Fruit fly (Drosophila melanogaster) whole organism, adult: ENCODE data around the gene CG14562.

ENCODE experiments used
- CG11617 ChIP-seq: fragments of 200-800 bp; sonication (Bioruptor generic); optimal IDR thresholded peaks from 2 replicates; lab custom pipeline; 2017; ENCODE audit warnings: mild to moderate bottlenecking, missing biosample characterization, missing genetic modification reagents, missing genetic modification characterization
- CG33017 ChIP-seq: fragments of 200-800 bp; sonication (Bioruptor generic); optimal IDR thresholded peaks from 2 replicates; lab custom pipeline; 2018; ENCODE audit warnings: missing biosample characterization, mild to moderate bottlenecking, missing genetic modification characterization, moderate library complexity
- CG7045 ChIP-seq: fragments of 200-800 bp; sonication (Bioruptor generic); optimal IDR thresholded peaks from 2 replicates; lab custom pipeline; 2017; ENCODE audit warnings: missing biosample characterization, mild to moderate bottlenecking, missing genetic modification characterization
- CG7101 ChIP-seq: fragments of 200-800 bp; sonication (Bioruptor generic); optimal IDR thresholded peaks from 2 replicates; lab custom pipeline; 2018; ENCODE audit warnings: missing biosample characterization, mild to moderate bottlenecking, missing genetic modification characterization, moderate library complexity
- Crg-1 ChIP-seq: fragments of 200-800 bp; sonication (Bioruptor generic); optimal IDR thresholded peaks from 2 replicates; lab custom pipeline; 2016; ENCODE audit warnings: missing biosample characterization, missing genetic modification characterization
- Mnt ChIP-seq: fragments of 200-800 bp; sonication (Bioruptor generic); optimal IDR thresholded peaks from 2 replicates; lab custom pipeline; 2016; ENCODE audit warnings: missing biosample characterization, mild to moderate bottlenecking, missing genetic modification characterization
- bab1 ChIP-seq: fragments of 200-800 bp; sonication (Bioruptor generic); optimal IDR thresholded peaks from 3 replicates; lab custom pipeline; 2019; ENCODE audit warnings: missing biosample characterization, mild to moderate bottlenecking, missing genetic modification characterization, moderate library complexity
- cic ChIP-seq: fragments of 200-800 bp; sonication (Bioruptor generic); optimal IDR thresholded peaks from 2 replicates; lab custom pipeline; 2017; ENCODE audit warnings: missing biosample characterization, mild to moderate bottlenecking, missing genetic modification characterization, moderate library complexity
- cnc ChIP-seq, 2 experiments: fragments of >200 bp; optimal IDR thresholded peaks; 2 replicates each; lab custom pipeline; 2017
- kay ChIP-seq: fragments of 200-800 bp; sonication (Bioruptor generic); peaks from one replicate; lab custom pipeline; 2016; ENCODE audit warnings: missing biosample characterization, missing genetic modification characterization, borderline replicate concordance
- ovo ChIP-seq: fragments of 200-800 bp; sonication (Bioruptor generic); optimal IDR thresholded peaks from 2 replicates; lab custom pipeline; 2016; ENCODE audit warnings: missing biosample characterization, missing genetic modification characterization
- pad ChIP-seq: fragments of 200-800 bp; sonication (Bioruptor generic); optimal IDR thresholded peaks from 3 replicates; lab custom pipeline; 2017; ENCODE audit warnings: missing biosample characterization, missing genetic modification characterization, mild to moderate bottlenecking, moderate library complexity, missing genetic modification reagents
- tj ChIP-seq: fragments of 200-800 bp; sonication (Bioruptor generic); optimal IDR thresholded peaks from 3 replicates; lab custom pipeline; 2017; ENCODE audit warnings: missing biosample characterization, mild to moderate bottlenecking, missing genetic modification characterization, moderate library complexity
- toe ChIP-seq: fragments of 200-800 bp; sonication (Bioruptor generic); optimal IDR thresholded peaks from 2 replicates; lab custom pipeline; 2016; ENCODE audit warnings: missing biosample characterization, missing genetic modification characterization

DNA sequence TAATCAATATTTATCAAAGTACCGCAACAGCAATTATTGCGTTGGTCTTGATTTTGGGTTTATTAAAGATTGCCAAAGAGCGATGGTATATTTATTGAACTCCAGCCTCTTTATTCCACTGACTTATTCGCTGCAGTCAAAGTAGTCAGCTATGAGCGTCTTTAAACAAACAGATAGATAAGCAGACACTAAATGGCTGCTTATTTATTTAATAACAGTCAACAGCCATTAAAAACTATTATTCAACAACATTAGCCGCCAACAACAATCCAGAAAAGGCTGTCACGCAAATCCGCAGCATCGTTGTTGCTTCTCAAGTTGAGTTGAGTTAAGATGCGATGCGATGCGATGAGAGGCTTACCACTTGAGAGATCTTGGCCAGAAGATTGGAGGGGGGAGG is 33.2 kb upstream of the CG14562 start:
- TF ChIP-seq Crg-1 (GFP tag; lab: Kevin White, UChicago) (peak; percentile 37), pad (GFP tag; lab: Kevin White, UChicago) (no peak), bab1 (GFP tag; lab: Kevin White, UChicago) (no peak), CG11617 (GFP tag; lab: Kevin White, UChicago) (no peak), ovo (no peak), cic (GFP tag; lab: Kevin White, UChicago) (peak; percentile 11), tj (GFP tag; lab: Kevin White, UChicago) (no peak), CG7045 (GFP tag; lab: Kevin White, UChicago) (peak; percentile 52), toe (GFP tag; lab: Kevin White, UChicago) (no peak), Mnt (GFP tag; lab: Kevin White, UChicago) (no peak), CG33017 (tag; lab: Kevin White, UChicago) (no peak), kay (GFP tag; lab: Kevin White, UChicago) (no peak), CG7101 (tag; lab: Kevin White, UChicago) (no peak), cnc (optimal IDR thresholded peaks at IDR 0.05; lab: Kevin White, UChicago) (no peak)
